Fruit fly (Drosophila melanogaster) S2 (cell line): ENCODE data around the gene Tsp5D.

Experiments
- CG8478 ChIP-seq: fragments of >200 bp; optimal IDR thresholded peaks from 2 replicates; lab custom pipeline; 2018
- CTCF ChIP-seq, 2 experiments: fragments of >200 bp; optimal IDR thresholded peaks; 2 replicates each; lab custom pipeline; 2018

DNA sequence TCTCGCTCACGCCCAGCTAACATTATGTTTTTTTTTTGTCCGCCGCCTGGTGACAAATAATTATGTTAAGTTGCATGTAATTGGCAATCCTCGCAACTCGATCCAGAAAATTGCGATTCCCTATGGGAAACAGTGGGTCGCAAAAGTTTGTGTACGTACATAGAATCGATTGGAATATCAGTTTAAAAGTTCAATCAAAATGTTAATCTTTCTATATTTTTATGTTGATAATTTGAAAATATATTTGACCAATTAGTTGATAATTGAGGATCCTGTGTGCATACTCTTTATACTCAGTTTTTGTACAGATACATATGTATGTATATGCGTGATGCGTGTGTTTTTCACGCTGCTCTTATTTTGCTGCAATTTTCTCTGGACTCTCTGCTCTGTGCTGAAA, 46.8 kb downstream of the Tsp5D start:
- TF ChIP-seq CG8478 (no peak), CTCF (optimal IDR thresholded peaks at IDR 0.05; lab: Kevin White, UChicago) (no peak)
